Fruit fly (Drosophila melanogaster) whole organism, embryonic: Measurements from ENCODE around the gene Lon.

Experiments
- Abd-B ChIP-seq: fragments of 200-800 bp; sonication (Bioruptor generic); optimal IDR thresholded peaks from 2 replicates; lab custom pipeline; 2018; ENCODE audit warnings: missing biosample characterization, mild to moderate bottlenecking, missing genetic modification characterization, moderate library complexity
- Awh ChIP-seq: fragments of 200-800 bp; sonication (Bioruptor generic); IDR thresholded peaks from 2 replicates; pipeline ENCODE4, ENCODE4 v1.3.6; 2022; ENCODE audit warnings: missing biosample characterization, missing genetic modification characterization
- C15 ChIP-seq: fragments of 200-800 bp; sonication (Bioruptor generic); IDR thresholded peaks from 3 replicates; pipeline ENCODE4 v1.3.6; 2022; ENCODE audit warnings: missing biosample characterization, missing genetic modification characterization
- CG10543 ChIP-seq: fragments of 200-800 bp; sonication (Bioruptor generic); optimal IDR thresholded peaks from 3 replicates; lab custom pipeline; 2017; ENCODE audit warnings: missing biosample characterization, mild to moderate bottlenecking, missing genetic modification characterization, moderate library complexity
- CG11085 ChIP-seq: fragments of 200-800 bp; sonication (Bioruptor generic); IDR thresholded peaks from 2 replicates; pipeline ENCODE4 v1.3.6; 2022; ENCODE audit warnings: missing biosample characterization, missing genetic modification characterization
- CG11247 ChIP-seq: fragments of 200-800 bp; sonication (Bioruptor generic); IDR thresholded peaks from 2 replicates; pipeline ENCODE4 v1.3.6; 2022; ENCODE audit warnings: missing biosample characterization, missing genetic modification characterization
- CG11456 ChIP-seq: fragments of 200-800 bp; sonication (Bioruptor generic); IDR thresholded peaks from 3 replicates; pipeline ENCODE4 v1.3.6; 2022; ENCODE audit warnings: missing biosample characterization, missing genetic modification characterization
- CG11695 ChIP-seq: fragments of 200-800 bp; sonication (Bioruptor generic); IDR thresholded peaks from 3 replicates; pipeline ENCODE4 v1.3.6; 2022; ENCODE audit warnings: missing biosample characterization, missing genetic modification characterization
- CG13123 ChIP-seq: fragments of 200-800 bp; sonication (Bioruptor generic); optimal IDR thresholded peaks from 2 replicates; lab custom pipeline; 2016; ENCODE audit warnings: missing biosample characterization, missing genetic modification characterization
- CG13296 ChIP-seq: fragments of 200-800 bp; sonication (Bioruptor generic); optimal IDR thresholded peaks from 3 replicates; lab custom pipeline; 2018; ENCODE audit warnings: missing biosample characterization, mild to moderate bottlenecking, missing genetic modification characterization
- CG13624 ChIP-seq: fragments of 200-800 bp; sonication (Bioruptor generic); optimal IDR thresholded peaks from 2 replicates; lab custom pipeline; 2016; ENCODE audit warnings: missing biosample characterization, missing genetic modification characterization
- CG14050 ChIP-seq: fragments of 200-800 bp; sonication (Bioruptor generic); IDR thresholded peaks from 3 replicates; pipeline ENCODE4 v1.3.6; 2022; ENCODE audit warnings: missing biosample characterization, missing genetic modification characterization
- CG15514 ChIP-seq: fragments of 200-800 bp; sonication (Bioruptor generic); optimal IDR thresholded peaks from 3 replicates; lab custom pipeline; 2017; ENCODE audit warnings: missing biosample characterization, missing genetic modification characterization, mild to moderate bottlenecking, moderate library complexity, missing genetic modification reagents
- CG16815 ChIP-seq: fragments of 200-800 bp; sonication (Bioruptor generic); optimal IDR thresholded peaks from 3 replicates; lab custom pipeline; 2017; ENCODE audit warnings: missing biosample characterization, mild to moderate bottlenecking, missing genetic modification characterization
- CG30020 ChIP-seq: fragments of 200-800 bp; optimal IDR thresholded peaks from 2 replicates; lab custom pipeline; 2019; ENCODE audit warnings: missing biosample characterization, mild to moderate bottlenecking, missing genetic modification characterization, moderate library complexity
- CG3281 ChIP-seq: fragments of 200-800 bp; sonication (Bioruptor generic); optimal IDR thresholded peaks from 3 replicates; lab custom pipeline; 2017; ENCODE audit warnings: missing biosample characterization, mild to moderate bottlenecking, missing genetic modification characterization
- CG42726 ChIP-seq: fragments of 200-800 bp; sonication (Bioruptor generic); IDR thresholded peaks from 2 replicates; pipeline ENCODE4 v1.3.6; 2022; ENCODE audit warnings: missing biosample characterization, missing genetic modification characterization; ENCODE audit not compliant: partially characterized antibody
- CG4360 ChIP-seq: fragments of 200-800 bp; sonication (Bioruptor generic); IDR thresholded peaks from 2 replicates; pipeline ENCODE4 v1.3.6; 2022; ENCODE audit warnings: missing biosample characterization, missing genetic modification characterization
- CG4854 ChIP-seq: fragments of 200-800 bp; sonication (Bioruptor generic); optimal IDR thresholded peaks from 2 replicates; lab custom pipeline; 2016; ENCODE audit warnings: missing biosample characterization, missing genetic modification characterization, inconsistent platforms
- CG5245 ChIP-seq: fragments of 200-800 bp; sonication (Bioruptor generic); optimal IDR thresholded peaks from 3 replicates; lab custom pipeline; 2016; ENCODE audit warnings: missing biosample characterization, missing genetic modification characterization
- CG7372 ChIP-seq: fragments of 200-800 bp; sonication (Bioruptor generic); IDR thresholded peaks from 2 replicates; pipeline ENCODE4 v1.3.6; 2022; ENCODE audit warnings: missing biosample characterization, missing genetic modification characterization
- CG7786 ChIP-seq: fragments of 200-800 bp; sonication (Bioruptor generic); optimal IDR thresholded peaks from 2 replicates; lab custom pipeline; 2016; ENCODE audit warnings: missing biosample characterization, missing genetic modification characterization
- CG8281 ChIP-seq: fragments of 200-800 bp; sonication (Bioruptor generic); optimal IDR thresholded peaks from 2 replicates; lab custom pipeline; 2018; ENCODE audit warnings: missing biosample characterization, mild to moderate bottlenecking, missing genetic modification characterization, moderate library complexity
- Chrac-16 ChIP-seq: fragments of 200-800 bp; sonication (Bioruptor generic); optimal IDR thresholded peaks from 3 replicates; lab custom pipeline; 2016; ENCODE audit warnings: missing biosample characterization, missing genetic modification characterization
- Deaf1 ChIP-seq: fragments of 200-800 bp; optimal IDR thresholded peaks from 3 replicates; lab custom pipeline; 2019; ENCODE audit warnings: missing biosample characterization, mild to moderate bottlenecking, missing genetic modification characterization, moderate library complexity
- Doc3 ChIP-seq: fragments of 200-800 bp; sonication (Bioruptor generic); IDR thresholded peaks from 3 replicates; pipeline ENCODE4 v1.3.6; 2022; ENCODE audit warnings: missing biosample characterization, missing genetic modification characterization; ENCODE audit not compliant: partially characterized antibody
- E2f1 ChIP-seq: fragments of 200-800 bp; sonication (Bioruptor generic); IDR thresholded peaks from 2 replicates; pipeline ENCODE4 v1.3.6; 2022; ENCODE audit warnings: missing biosample characterization, missing genetic modification characterization
- Eip74EF ChIP-seq, 2 experiments: fragments of 200-800 bp in 1 of 2; fragments of >200 bp in 1 of 2; sonication (Bioruptor generic) in 1 of 2; optimal IDR thresholded peaks; 2 replicates each; lab custom pipeline; 2017 to 2019; ENCODE audit warnings: missing biosample characterization in 2 of 2, missing genetic modification characterization in 2 of 2, mild to moderate bottlenecking in 1 of 2, moderate library complexity in 1 of 2
- Elba2 ChIP-seq: fragments of 200-800 bp; sonication (Bioruptor generic); optimal IDR thresholded peaks from 3 replicates; lab custom pipeline; 2016; ENCODE audit warnings: missing biosample characterization, missing genetic modification characterization
- H15 ChIP-seq: fragments of 200-800 bp; sonication (Bioruptor generic); IDR thresholded peaks from 3 replicates; pipeline ENCODE4 v1.3.6; 2022; ENCODE audit warnings: missing biosample characterization, missing genetic modification characterization
- Hr39 ChIP-seq: fragments of >200 bp; optimal IDR thresholded peaks from 2 replicates; lab custom pipeline; 2017
- Hr51 ChIP-seq, 2 experiments: fragments of 200-800 bp; sonication (Bioruptor generic); optimal IDR thresholded peaks; 2 replicates in 1 of 2; 3 replicates in 1 of 2; lab custom pipeline; 2016 to 2018; ENCODE audit warnings: missing biosample characterization in 2 of 2, missing genetic modification characterization in 2 of 2, mild to moderate bottlenecking in 1 of 2, moderate library complexity in 1 of 2
- Mad ChIP-seq: fragments of 200-800 bp; sonication (Bioruptor generic); optimal IDR thresholded peaks from 2 replicates; lab custom pipeline; 2016; ENCODE audit warnings: missing biosample characterization, missing genetic modification characterization
- NFAT ChIP-seq: fragments of 200-800 bp; sonication (Bioruptor generic); IDR thresholded peaks from 2 replicates; pipeline ENCODE4 v1.3.6; 2022; ENCODE audit warnings: missing biosample characterization, missing genetic modification characterization
- Optix ChIP-seq: fragments of 200-800 bp; sonication (Bioruptor generic); IDR thresholded peaks from 3 replicates; pipeline ENCODE4 v1.3.6; 2022; ENCODE audit warnings: missing biosample characterization, missing genetic modification characterization
- Usf ChIP-seq: fragments of 200-800 bp; sonication (Bioruptor generic); optimal IDR thresholded peaks from 2 replicates; lab custom pipeline; 2017; ENCODE audit warnings: missing genotype, missing biosample characterization, missing genetic modification characterization
- amos ChIP-seq: fragments of 200-800 bp; sonication (Bioruptor generic); IDR thresholded peaks from 2 replicates; pipeline ENCODE4 v1.3.6; 2022; ENCODE audit warnings: missing biosample characterization, missing genetic modification characterization; ENCODE audit not compliant: partially characterized antibody
- ara ChIP-seq: fragments of 200-800 bp; sonication (Bioruptor generic); IDR thresholded peaks from 2 replicates; pipeline ENCODE4 v1.3.6; 2022; ENCODE audit warnings: missing biosample characterization, missing genetic modification characterization
- ase ChIP-seq: fragments of 200-800 bp; sonication (Bioruptor generic); IDR thresholded peaks from 3 replicates; pipeline ENCODE4 v1.3.6; 2022; ENCODE audit warnings: missing biosample characterization, missing genetic modification characterization
- br ChIP-seq: fragments of >200 bp; optimal IDR thresholded peaks from 2 replicates; lab custom pipeline; 2017
- cad ChIP-seq: fragments of >200 bp; optimal IDR thresholded peaks from 2 replicates; lab custom pipeline; 2017; ENCODE audit warnings: missing biosample characterization, missing genetic modification characterization
- fd102C ChIP-seq: fragments of 200-800 bp; sonication (Bioruptor generic); optimal IDR thresholded peaks from 2 replicates; lab custom pipeline; 2018; ENCODE audit warnings: missing biosample characterization, mild to moderate bottlenecking, missing genetic modification characterization, moderate library complexity
- fd96Cb ChIP-seq: fragments of 200-800 bp; sonication (Bioruptor generic); optimal IDR thresholded peaks from 2 replicates; lab custom pipeline; 2018; ENCODE audit warnings: missing biosample characterization, mild to moderate bottlenecking, missing genetic modification characterization, moderate library complexity
- fru ChIP-seq: fragments of >200 bp; optimal IDR thresholded peaks from 2 replicates; lab custom pipeline; 2017
- phol ChIP-seq: fragments of 200-800 bp; sonication (Bioruptor generic); optimal IDR thresholded peaks from 3 replicates; lab custom pipeline; 2018; ENCODE audit warnings: missing biosample characterization, mild to moderate bottlenecking, missing genetic modification characterization, moderate library complexity
- prd ChIP-seq, 3 experiments: fragments of >200 bp in 2 of 3; fragments of 200-800 bp in 1 of 3; sonication (Bioruptor generic) in 1 of 3; optimal IDR thresholded peaks in 2 of 3; IDR thresholded peaks in 1 of 3; 2 replicates in 2 of 3; 3 replicates in 1 of 3; pipeline versions ENCODE4 v1.3.6 to Lab custom; 2017 to 2022; ENCODE audit warnings: missing biosample characterization in 1 of 3, missing genetic modification characterization in 1 of 3
- ro ChIP-seq: fragments of 200-800 bp; sonication (Bioruptor generic); IDR thresholded peaks from 2 replicates; pipeline ENCODE4 v1.3.6; 2022; ENCODE audit warnings: missing biosample characterization, missing genetic modification characterization
- sens ChIP-seq: fragments of 200-800 bp; sonication (Bioruptor generic); peaks from one replicate; lab custom pipeline; 2016; ENCODE audit warnings: missing biosample characterization, missing genetic modification characterization
- stwl ChIP-seq: fragments of 200-800 bp; sonication (Bioruptor generic); optimal IDR thresholded peaks from 3 replicates; lab custom pipeline; 2018; ENCODE audit warnings: missing biosample characterization, mild to moderate bottlenecking, missing genetic modification characterization, moderate library complexity
- tap ChIP-seq: fragments of 200-800 bp; optimal IDR thresholded peaks from 3 replicates; lab custom pipeline; 2019; ENCODE audit warnings: missing biosample characterization, mild to moderate bottlenecking, missing genetic modification characterization, moderate library complexity
- tx ChIP-seq: fragments of 200-800 bp; sonication (Bioruptor generic); optimal IDR thresholded peaks from 2 replicates; lab custom pipeline; 2016; ENCODE audit warnings: missing biosample characterization, missing genetic modification characterization

The Lon gene

dm6 chr3L:19634788-19635448 lies 22.9 kb upstream of the Lon start (continued):
- TF ChIP-seq cad (GFP tag; lab: Kevin White, UChicago), result no peak
- peak; percentile 67; the same call in 1 of the 2 replicates for TF ChIP-seq CG11085 (GFP tag; lab: Robert Waterston, UW)
- TF ChIP-seq CG15514 (GFP tag; lab: Kevin White, UChicago), result peak; percentile 27
- TF ChIP-seq C15 (GFP tag; lab: Robert Waterston, UW), result 0 out of 3 replicates have a peak, but pooled peaks have one; percentile 50
- no peak for TF ChIP-seq CG13624
- peak; percentile 50 for TF ChIP-seq CG16815 (GFP tag; lab: Kevin White, UChicago)
- no peak for TF ChIP-seq CG11456 (GFP tag; lab: Robert Waterston, UW)
- TF ChIP-seq CG13123, result peak; percentile 18
- TF ChIP-seq CG7786 (GFP tag; lab: Kevin White, UChicago), result no peak
- TF ChIP-seq fd102C (GFP tag; lab: Kevin White, UChicago), result no peak
- TF ChIP-seq tap (tag; lab: Kevin White, UChicago), result peak; percentile 48
- TF ChIP-seq Deaf1 (tag; lab: Kevin White, UChicago), result peak; percentile 53
- TF ChIP-seq fru (lab: Kevin White, UChicago), result no peak
- no peak for TF ChIP-seq prd (optimal IDR thresholded peaks at IDR 0.05; lab: Kevin White, UChicago)
- peak; percentile 79 for TF ChIP-seq prd (GFP tag; IDR thresholded peaks at IDR 0.05; lab: Robert Waterston, UW)
- peak; percentile 91 for TF ChIP-seq CG11695 (GFP tag; lab: Robert Waterston, UW)
- TF ChIP-seq CG7372 (GFP tag; lab: Robert Waterston, UW), result peak; percentile 72
- TF ChIP-seq Eip74EF (GFP tag; optimal IDR thresholded peaks at IDR 0.05; lab: Kevin White, UChicago), result no peak
- TF ChIP-seq ase (GFP tag; lab: Robert Waterston, UW), result no peak
- no peak for TF ChIP-seq H15 (GFP tag; lab: Robert Waterston, UW)
- TF ChIP-seq CG10543 (GFP tag; lab: Kevin White, UChicago), result peak; percentile 48
- TF ChIP-seq br, result no peak
- peak; percentile 77 for TF ChIP-seq CG3281 (GFP tag; lab: Kevin White, UChicago)
- 0 out of 2 replicates have a peak, but pooled peaks have one; percentile 48 for TF ChIP-seq NFAT (GFP tag; lab: Robert Waterston, UW)
- TF ChIP-seq CG8281 (tag; lab: Kevin White, UChicago), result peak; percentile 59
- TF ChIP-seq CG14050 (GFP tag; lab: Robert Waterston, UW), result no peak
- peak; percentile 48 for TF ChIP-seq CG4360
- peak; percentile 29 for TF ChIP-seq CG5245 (GFP tag; lab: Kevin White, UChicago)
- no peak for TF ChIP-seq Mad (GFP tag; lab: Kevin White, UChicago)
- TF ChIP-seq Elba2, result no peak
- TF ChIP-seq sens (GFP tag; lab: Kevin White, UChicago), result no peak
- peak; percentile 81 for TF ChIP-seq fd96Cb
- peak; percentile 86 for TF ChIP-seq Abd-B (GFP tag; lab: Kevin White, UChicago)
- no peak for TF ChIP-seq amos (GFP tag; lab: Robert Waterston, UW)
- no peak for TF ChIP-seq Doc3 (GFP tag; lab: Robert Waterston, UW)
- no peak for TF ChIP-seq CG11247 (GFP tag; lab: Robert Waterston, UW)
- peak in 1 of 2 experiments; percentile 77 for TF ChIP-seq Hr51 (GFP tag; optimal IDR thresholded peaks at IDR 0.05; lab: Kevin White, UChicago)
- TF ChIP-seq ara (GFP tag; lab: Robert Waterston, UW), result no peak
- TF ChIP-seq ro (GFP tag; lab: Robert Waterston, UW), result no peak
- TF ChIP-seq CG13296 (GFP tag; lab: Kevin White, UChicago), result peak; percentile 81
- TF ChIP-seq CG30020 (tag; lab: Kevin White, UChicago), result no peak
- TF ChIP-seq CG4854, result no peak
- TF ChIP-seq E2f1 (GFP tag; lab: Robert Waterston, UW), result peak; percentile 84
- peak; percentile 89 for TF ChIP-seq phol (tag; lab: Kevin White, UChicago)
- TF ChIP-seq Awh (GFP tag; lab: Robert Waterston, UW), result peak; percentile 33; the same call in 1 of the 2 replicates
- no peak for TF ChIP-seq stwl (tag; lab: Kevin White, UChicago)
- no peak for TF ChIP-seq Hr39 (lab: Kevin White, UChicago)
- TF ChIP-seq Usf (GFP tag; lab: Kevin White, UChicago), result peak; percentile 4
- TF ChIP-seq Chrac-16 (GFP tag; lab: Kevin White, UChicago), result peak; percentile 48
- no peak for TF ChIP-seq Optix
- no peak for TF ChIP-seq CG42726 (GFP tag; lab: Robert Waterston, UW)
- TF ChIP-seq tx (GFP tag; lab: Kevin White, UChicago), result no peak
